Fruit fly (Drosophila melanogaster) whole organism, wandering third instar larva: ENCODE measurements around the gene ctrip.
A peak's percentile ranks its signal among the peaks of the same experiment; 100 is the strongest.

Source experiments
- Abd-B ChIP-seq: fragments of >200 bp; optimal IDR thresholded peaks from 2 replicates; lab custom pipeline; 2017; ENCODE audit warnings: missing biosample characterization, missing genetic modification characterization
- CG32264 ChIP-seq: fragments of 200-800 bp; sonication (Bioruptor generic); optimal IDR thresholded peaks from 2 replicates; lab custom pipeline; 2016; ENCODE audit warnings: missing biosample characterization, missing genetic modification characterization
- CG9705 ChIP-seq: fragments of 200-800 bp; sonication (Bioruptor generic); optimal IDR thresholded peaks from 2 replicates; lab custom pipeline; 2018; ENCODE audit warnings: missing biosample characterization, mild to moderate bottlenecking, missing genetic modification characterization
- CrebA ChIP-seq: fragments of 200-800 bp; sonication (Bioruptor generic); optimal IDR thresholded peaks from 2 replicates; lab custom pipeline; 2016; ENCODE audit warnings: missing biosample characterization, mild to moderate bottlenecking, missing genetic modification characterization, borderline replicate concordance
- Dfd ChIP-seq: fragments of >200 bp; optimal IDR thresholded peaks from 2 replicates; lab custom pipeline; 2017; ENCODE audit warnings: missing biosample characterization, missing genetic modification characterization
- Dif ChIP-seq: fragments of 200-275, 200-300 bp; sonication (Bioruptor generic); optimal IDR thresholded peaks from 2 replicates; lab custom pipeline; 2018; ENCODE audit warnings: missing biosample characterization, missing genetic modification characterization; ENCODE audit not compliant: partially characterized antibody
- GATAd ChIP-seq: sonication (Bioruptor generic); optimal IDR thresholded peaks from 2 replicates; lab custom pipeline; 2016; ENCODE audit warnings: missing biosample characterization, missing genetic modification characterization
- HLH106 ChIP-seq: fragments of 200-800 bp; optimal IDR thresholded peaks from 3 replicates; lab custom pipeline; 2019; ENCODE audit warnings: missing biosample characterization, mild to moderate bottlenecking, missing genetic modification characterization, moderate library complexity
- Hnf4 ChIP-seq: fragments of 200-800 bp; sonication (Bioruptor generic); optimal IDR thresholded peaks from 2 replicates; lab custom pipeline; 2016; ENCODE audit warnings: missing biosample characterization, mild to moderate bottlenecking, missing genetic modification characterization
- Hr78 ChIP-seq: fragments of >200 bp; optimal IDR thresholded peaks from 2 replicates; lab custom pipeline; 2017; ENCODE audit warnings: missing biosample characterization, missing genetic modification characterization
- Hr83 ChIP-seq: fragments of 200-300 bp; sonication (Bioruptor generic); optimal IDR thresholded peaks from 2 replicates; lab custom pipeline; 2016; ENCODE audit warnings: missing biosample characterization, mild to moderate bottlenecking, missing genetic modification characterization, moderate library complexity; ENCODE audit not compliant: poor library complexity, severe bottlenecking
- Jra ChIP-seq: sonication (Bioruptor generic); optimal IDR thresholded peaks from 2 replicates; lab custom pipeline; 2016; ENCODE audit warnings: missing biosample characterization, missing genetic modification characterization
- Mio ChIP-seq: sonication (Bioruptor generic); optimal IDR thresholded peaks from 2 replicates; lab custom pipeline; 2016; ENCODE audit warnings: missing biosample characterization, missing genetic modification characterization
- Myc ChIP-seq: fragments of >200 bp; optimal IDR thresholded peaks from 2 replicates; lab custom pipeline; 2017
- N ChIP-seq: fragments of >200 bp; optimal IDR thresholded peaks from 2 replicates; lab custom pipeline; 2018; ENCODE audit warnings: missing biosample characterization, missing external identifiers, missing genetic modification characterization
- OdsH ChIP-seq: fragments of 200-800 bp; sonication (Bioruptor generic); optimal IDR thresholded peaks from 2 replicates; lab custom pipeline; 2016; ENCODE audit warnings: missing biosample characterization, mild to moderate bottlenecking, missing genetic modification characterization
- Rel ChIP-seq, 2 experiments: fragments of 200-800 bp; sonication (Bioruptor generic) in 1 of 2; optimal IDR thresholded peaks; 2 replicates in 1 of 2; 3 replicates in 1 of 2; lab custom pipeline; 2016 to 2019; ENCODE audit warnings: mild to moderate bottlenecking in 2 of 2, missing biosample characterization in 2 of 2, missing genetic modification characterization in 2 of 2, moderate library complexity in 1 of 2
- Sp1 ChIP-seq: fragments of 200-800 bp; sonication (Bioruptor generic); optimal IDR thresholded peaks from 3 replicates; lab custom pipeline; 2019; ENCODE audit warnings: missing biosample characterization, mild to moderate bottlenecking, missing genetic modification characterization, moderate library complexity
- Vsx2 ChIP-seq: fragments of 200-300, 225-300 bp; sonication (Bioruptor generic); optimal IDR thresholded peaks from 2 replicates; lab custom pipeline; 2018; ENCODE audit warnings: missing biosample characterization, missing genetic modification characterization; ENCODE audit not compliant: partially characterized antibody
- br ChIP-seq: fragments of 200-800 bp; sonication (Bioruptor generic); optimal IDR thresholded peaks from 2 replicates; lab custom pipeline; 2016; ENCODE audit warnings: missing biosample characterization, missing genetic modification characterization
- brk ChIP-seq: fragments of 200-800 bp; sonication (Bioruptor generic); optimal IDR thresholded peaks from 2 replicates; lab custom pipeline; 2016; ENCODE audit warnings: missing biosample characterization, mild to moderate bottlenecking, missing genetic modification characterization
- dl ChIP-seq, 2 experiments: fragments of 175-275, 200-275 bp in 1 of 2; fragments of 200-275 bp in 1 of 2; sonication (Bioruptor generic); optimal IDR thresholded peaks; lab custom pipeline; 2018; ENCODE audit warnings: mild to moderate bottlenecking in 2 of 2, missing biosample characterization in 2 of 2, missing genetic modification characterization in 2 of 2, moderate library complexity in 2 of 2; ENCODE audit not compliant: partially characterized antibody in 2 of 2, insufficient read depth in 1 of 2
- dmrt93B ChIP-seq: fragments of 200-800 bp; sonication (Bioruptor generic); optimal IDR thresholded peaks from 2 replicates; lab custom pipeline; 2018; ENCODE audit warnings: missing biosample characterization, mild to moderate bottlenecking, missing genetic modification characterization
- dsf ChIP-seq: sonication (Bioruptor generic); optimal IDR thresholded peaks from 2 replicates; lab custom pipeline; 2016; ENCODE audit warnings: missing biosample characterization, missing genetic modification characterization, borderline replicate concordance
- ey ChIP-seq: fragments of 200-800 bp; sonication (Bioruptor generic); optimal IDR thresholded peaks from 2 replicates; lab custom pipeline; 2016; ENCODE audit warnings: missing biosample characterization, missing genetic modification characterization
- foxo ChIP-seq, 2 experiments: fragments of 200-800 bp; sonication (Bioruptor generic); optimal IDR thresholded peaks; 2 replicates in 1 of 2; 3 replicates in 1 of 2; lab custom pipeline; 2016 to 2017; ENCODE audit warnings: missing biosample characterization in 2 of 2, missing genetic modification characterization in 2 of 2
- fru ChIP-seq: fragments of 200-800 bp; sonication (Bioruptor generic); optimal IDR thresholded peaks from 3 replicates; lab custom pipeline; 2016; ENCODE audit warnings: missing biosample characterization, mild to moderate bottlenecking, missing genetic modification characterization
- h ChIP-seq: fragments of 200-800 bp; sonication (Bioruptor generic); optimal IDR thresholded peaks from 3 replicates; lab custom pipeline; 2016; ENCODE audit warnings: missing biosample characterization, mild to moderate bottlenecking, missing genetic modification characterization
- jim ChIP-seq: fragments of 175-275, 200-325 bp; sonication (Bioruptor generic); optimal IDR thresholded peaks from 2 replicates; lab custom pipeline; 2016; ENCODE audit warnings: missing biosample characterization, mild to moderate bottlenecking, missing genetic modification characterization
- lola ChIP-seq: fragments of >200 bp; optimal IDR thresholded peaks from 2 replicates; lab custom pipeline; 2017; ENCODE audit warnings: missing biosample characterization, missing genetic modification characterization
- pan ChIP-seq: fragments of >200 bp; optimal IDR thresholded peaks from 2 replicates; lab custom pipeline; 2017
- psq ChIP-seq: fragments of 200-800 bp; sonication (Bioruptor generic); optimal IDR thresholded peaks from 3 replicates; lab custom pipeline; 2017; ENCODE audit warnings: missing biosample characterization, mild to moderate bottlenecking, missing genetic modification characterization, moderate library complexity
- rgr ChIP-seq: fragments of 200-800 bp; sonication (Bioruptor generic); optimal IDR thresholded peaks from 3 replicates; lab custom pipeline; 2016; ENCODE audit warnings: missing biosample characterization, mild to moderate bottlenecking, missing genetic modification characterization
- sage ChIP-seq: fragments of 200-800 bp; sonication (Bioruptor generic); optimal IDR thresholded peaks from 2 replicates; lab custom pipeline; 2016; ENCODE audit warnings: missing biosample characterization, mild to moderate bottlenecking, missing genetic modification characterization
- sv ChIP-seq: fragments of 200-800 bp; sonication (Bioruptor generic); optimal IDR thresholded peaks from 3 replicates; lab custom pipeline; 2016; ENCODE audit warnings: missing biosample characterization, missing genetic modification characterization
- tai ChIP-seq: sonication (Bioruptor generic); optimal IDR thresholded peaks from 2 replicates; lab custom pipeline; 2016; ENCODE audit warnings: missing biosample characterization, missing genetic modification characterization
- usp ChIP-seq: fragments of >200 bp; optimal IDR thresholded peaks from 2 replicates; lab custom pipeline; 2017; ENCODE audit warnings: missing biosample characterization, missing genetic modification characterization
- woc ChIP-seq: sonication (Bioruptor generic); optimal IDR thresholded peaks from 2 replicates; lab custom pipeline; 2016; ENCODE audit warnings: missing biosample characterization, mild to moderate bottlenecking, missing genetic modification characterization

The ctrip gene

dm6 chr3R:4807582-4807981 lies 4.3 kb downstream of the ctrip start:
- TF ChIP-seq dl (GFP tag; optimal IDR thresholded peaks at IDR 0.05; lab: Kevin White, UChicago; ENCODE audit: insufficient read depth in 1 of 2, partially characterized antibody in 2 of 2): peak; percentile 25 to 30
- TF ChIP-seq br (GFP tag; lab: Kevin White, UChicago): no peak
- peak; percentile 50 for TF ChIP-seq Dif (GFP tag; lab: Kevin White, UChicago)

dm6 chr3R:4806318-4806757 lies 5.6 kb downstream of the ctrip start:
- TF ChIP-seq jim (no peak), h (GFP tag; lab: Kevin White, UChicago) (peak; percentile 74), rgr (peak; percentile 42), Hr83 (GFP tag; lab: Kevin White, UChicago) (peak; percentile 80), HLH106 (tag; lab: Kevin White, UChicago) (no peak), sv (peak; percentile 42), br (GFP tag; lab: Kevin White, UChicago) (peak; percentile 4), dl (GFP tag; optimal IDR thresholded peaks at IDR 0.05; lab: Kevin White, UChicago; ENCODE audit: insufficient read depth in 1 of 2, partially characterized antibody in 2 of 2) (peak; percentile 76 to 80), dmrt93B (GFP tag; lab: Kevin White, UChicago) (no peak), CrebA (peak; percentile 36), pan (lab: Kevin White, UChicago) (no peak), Hr78 (GFP tag; lab: Kevin White, UChicago) (no peak), foxo (GFP tag; optimal IDR thresholded peaks at IDR 0.05; lab: Kevin White, UChicago) (peak; percentile 12 to 63), sage (GFP tag; lab: Kevin White, UChicago) (peak; percentile 66), Abd-B (GFP tag; lab: Kevin White, UChicago) (no peak), CG32264 (GFP tag; lab: Kevin White, UChicago) (peak; percentile 19), psq (peak; percentile 69), ey (peak; percentile 7), fru (peak; percentile 10), GATAd (GFP tag; lab: Kevin White, UChicago) (no peak), Mio (no peak), Dfd (GFP tag; lab: Kevin White, UChicago) (no peak), Rel (GFP tag; optimal IDR thresholded peaks at IDR 0.05; lab: Kevin White, UChicago) (no peak), Rel (tag; optimal IDR thresholded peaks at IDR 0.05; lab: Kevin White, UChicago) (peak; percentile 43), Sp1 (peak; percentile 66), OdsH (GFP tag; lab: Kevin White, UChicago) (peak; percentile 42), tai (GFP tag; lab: Kevin White, UChicago) (peak; percentile 59), usp (GFP tag; lab: Kevin White, UChicago) (no peak), Vsx2 (GFP tag; lab: Kevin White, UChicago) (peak; percentile 22), CG9705 (no peak), Myc (lab: Kevin White, UChicago) (no peak), dsf (peak; percentile 49), brk (GFP tag; lab: Kevin White, UChicago) (no peak), woc (GFP tag; lab: Kevin White, UChicago) (no peak), N (GFP tag; lab: Kevin White, UChicago) (no peak), lola (GFP tag; lab: Kevin White, UChicago) (no peak), Dif (GFP tag; lab: Kevin White, UChicago) (peak; percentile 89), Hnf4 (peak; percentile 18), Jra (no peak)
- TF ChIP-seq, all 38 proteins: peak for 21
